Worm (Caenorhabditis elegans) whole organism, young adult: ENCODE results near the gene ints-7.

Experiments used
- B0336.3 ChIP-seq: fragments of 200-800 bp; sonication (Bioruptor generic); IDR thresholded peaks from 2 replicates; pipeline ENCODE4 v1.3.6; 2022; ENCODE audit warnings: missing genetic modification characterization, missing compliant biosample characterization
- F10E7.11 ChIP-seq: sonication (generic microtip); optimal IDR thresholded peaks from 2 replicates; lab custom pipeline; 2017; ENCODE audit warnings: mild to moderate bottlenecking, missing genetic modification characterization, moderate library complexity, missing compliant biosample characterization
- F22D6.2 ChIP-seq: sonication (generic microtip); optimal IDR thresholded peaks from 2 replicates; lab custom pipeline; 2016; ENCODE audit warnings: mild to moderate bottlenecking, missing genetic modification characterization, missing compliant biosample characterization
- F23B12.7 ChIP-seq: sonication (generic microtip); optimal IDR thresholded peaks from 2 replicates; lab custom pipeline; 2017; ENCODE audit warnings: missing genetic modification characterization, mild to moderate bottlenecking, missing compliant biosample characterization, antibody characterized with exemption, moderate library complexity; ENCODE audit not compliant: insufficient read depth
- F37B4.10 ChIP-seq: fragments of 200-800 bp; sonication (Bioruptor generic); IDR thresholded peaks from 2 replicates; pipeline ENCODE4 v1.3.6; 2022; ENCODE audit warnings: missing genetic modification characterization, missing compliant biosample characterization
- F55B11.4 ChIP-seq: sonication (generic microtip); optimal IDR thresholded peaks from 2 replicates; lab custom pipeline; 2016; ENCODE audit warnings: missing compliant biosample characterization, missing genetic modification characterization, borderline replicate concordance; ENCODE audit not compliant: insufficient read depth
- F57A8.1 ChIP-seq: fragments of 200-800 bp; sonication (Bioruptor generic); optimal IDR thresholded peaks from 2 replicates; lab custom pipeline; 2018; ENCODE audit warnings: mild to moderate bottlenecking, missing genetic modification characterization, moderate library complexity, missing compliant biosample characterization
- K11D2.4 ChIP-seq: fragments of 200-800 bp; sonication (Bioruptor generic); IDR thresholded peaks from 2 replicates; pipeline ENCODE4 v1.3.6; 2022; ENCODE audit warnings: missing genetic modification reagents, missing genetic modification characterization, missing compliant biosample characterization
- T07F8.4 ChIP-seq: sonication (generic microtip); optimal IDR thresholded peaks from 2 replicates; lab custom pipeline; 2016; ENCODE audit warnings: mild to moderate bottlenecking, missing genetic modification characterization, moderate library complexity, missing compliant biosample characterization
- T26A5.8 ChIP-seq: sonication (generic microtip); optimal IDR thresholded peaks from 2 replicates; lab custom pipeline; 2016; ENCODE audit warnings: missing genetic modification characterization, missing compliant biosample characterization
- Y53G8AR.9 ChIP-seq: fragments of 200-800 bp; sonication (Bioruptor generic); conservative IDR thresholded peaks from 2 replicates; pipeline ENCODE4 v1.3.6; 2022; ENCODE audit warnings: missing genetic modification reagents, missing genetic modification characterization, missing compliant biosample characterization
- akir-1 ChIP-seq: fragments of 200-800 bp; sonication (Bioruptor generic); optimal IDR thresholded peaks from 2 replicates; lab custom pipeline; 2018; ENCODE audit warnings: mild to moderate bottlenecking, missing genetic modification characterization, moderate library complexity, missing compliant biosample characterization
- ama-1 ChIP-seq, 3 experiments: fragments of 150-350 bp in 1 of 3; sonication (generic microtip) in 2 of 3; optimal IDR thresholded peaks; 2 replicates each; lab custom pipeline; 2014 to 2018; ENCODE audit warnings: missing biosample characterization in 2 of 3, missing genetic modification characterization in 2 of 3, missing genetic modification reagents in 2 of 3
- aptf-3 ChIP-seq: fragments of 200-800 bp; sonication (Bioruptor generic); IDR thresholded peaks from 2 replicates; pipeline ENCODE4 v1.3.6; 2022; ENCODE audit warnings: missing genetic modification characterization, missing compliant biosample characterization
- atf-7 ChIP-seq: sonication (generic microtip); optimal IDR thresholded peaks from 2 replicates; lab custom pipeline; 2017; ENCODE audit warnings: mild to moderate bottlenecking, missing genetic modification characterization, missing compliant biosample characterization
- bed-1 ChIP-seq: fragments of 200-800 bp; sonication (Bioruptor generic); IDR thresholded peaks from 2 replicates; pipeline ENCODE4 v1.3.6; 2022; ENCODE audit warnings: missing genetic modification reagents, missing genetic modification characterization, missing compliant biosample characterization
- ceh-27 ChIP-seq: fragments of 200-800 bp; sonication (Bioruptor generic); optimal IDR thresholded peaks from 2 replicates; lab custom pipeline; 2018; ENCODE audit warnings: mild to moderate bottlenecking, missing genetic modification characterization, moderate library complexity, missing compliant biosample characterization
- ceh-58 ChIP-seq: fragments of 200-800 bp; sonication (Bioruptor generic); IDR thresholded peaks from 2 replicates; pipeline ENCODE4 v1.3.6; 2022; ENCODE audit warnings: missing genetic modification characterization, missing compliant biosample characterization
- ceh-79 ChIP-seq: sonication (generic microtip); optimal IDR thresholded peaks from 2 replicates; lab custom pipeline; 2017; ENCODE audit warnings: mild to moderate bottlenecking, missing genetic modification characterization, missing compliant biosample characterization
- dpff-1 ChIP-seq: sonication (generic microtip); optimal IDR thresholded peaks from 2 replicates; lab custom pipeline; 2017; ENCODE audit warnings: mild to moderate bottlenecking, missing genetic modification characterization, missing compliant biosample characterization
- ekl-4 ChIP-seq: fragments of 200-800 bp; sonication (Bioruptor generic); IDR thresholded peaks from 2 replicates; pipeline ENCODE4 v1.3.6; 2022; ENCODE audit warnings: missing genetic modification reagents, missing genetic modification characterization, missing compliant biosample characterization
- him-1 ChIP-seq: sonication (generic microtip); optimal IDR thresholded peaks from 2 replicates; lab custom pipeline; 2016; ENCODE audit warnings: missing genotype, missing genetic modification reagents, missing genetic modification characterization, missing compliant biosample characterization
- hlh-12 ChIP-seq: sonication (generic microtip); optimal IDR thresholded peaks from 2 replicates; lab custom pipeline; 2016; ENCODE audit warnings: missing genetic modification characterization, missing compliant biosample characterization
- hmg-20 ChIP-seq: fragments of 200-800 bp; sonication (Bioruptor generic); IDR thresholded peaks from 2 replicates; pipeline ENCODE4 v1.3.6; 2022; ENCODE audit warnings: missing genetic modification reagents, missing genetic modification characterization, missing compliant biosample characterization
- lin-40 ChIP-seq: sonication (generic microtip); optimal IDR thresholded peaks from 2 replicates; lab custom pipeline; 2016; ENCODE audit warnings: missing genetic modification characterization, mild to moderate bottlenecking, missing compliant biosample characterization, missing genotype, missing genetic modification reagents
- lin-54 ChIP-seq: fragments of 200-800 bp; sonication (Bioruptor generic); optimal IDR thresholded peaks from 2 replicates; lab custom pipeline; 2018; ENCODE audit warnings: mild to moderate bottlenecking, missing genetic modification characterization, missing compliant biosample characterization
- lir-1 ChIP-seq: fragments of 200-800 bp; sonication (Bioruptor generic); conservative IDR thresholded peaks from 2 replicates; pipeline ENCODE4 v1.3.6; 2022; ENCODE audit warnings: missing genetic modification reagents, missing genetic modification characterization, missing compliant biosample characterization
- madf-3 ChIP-seq: fragments of 200-800 bp; sonication (Bioruptor generic); IDR thresholded peaks from 2 replicates; pipeline ENCODE4 v1.3.6; 2022; ENCODE audit warnings: missing genetic modification reagents, missing genetic modification characterization, missing compliant biosample characterization
- madf-6 ChIP-seq: fragments of 200-800 bp; sonication (Bioruptor generic); IDR thresholded peaks from 2 replicates; pipeline ENCODE4 v1.3.6; 2022; ENCODE audit warnings: missing genetic modification reagents, missing genetic modification characterization, missing compliant biosample characterization
- madf-8 ChIP-seq: fragments of 200-800 bp; sonication (Bioruptor generic); conservative IDR thresholded peaks from 2 replicates; pipeline ENCODE4 v1.3.6; 2022; ENCODE audit warnings: missing genetic modification reagents, missing genetic modification characterization, missing compliant biosample characterization
- mcd-1 ChIP-seq: fragments of 200-800 bp; sonication (Bioruptor generic); IDR thresholded peaks from 2 replicates; pipeline ENCODE4 v1.3.6; 2022; ENCODE audit warnings: missing genetic modification reagents, missing genetic modification characterization, missing compliant biosample characterization
- mes-4 ChIP-seq: sonication (generic microtip); optimal IDR thresholded peaks from 2 replicates; lab custom pipeline; 2016; ENCODE audit warnings: missing genotype, missing genetic modification characterization, missing compliant biosample characterization
- nfya-1 ChIP-seq: sonication (generic microtip); optimal IDR thresholded peaks from 2 replicates; lab custom pipeline; 2017; ENCODE audit warnings: antibody characterized with exemption, missing compliant biosample characterization, missing genetic modification characterization, borderline replicate concordance; ENCODE audit not compliant: insufficient read depth
- nhr-80 ChIP-seq: sonication (generic microtip); optimal IDR thresholded peaks from 2 replicates; lab custom pipeline; 2016; ENCODE audit warnings: missing genetic modification characterization, missing compliant biosample characterization
- nhr-90 ChIP-seq: sonication (generic microtip); optimal IDR thresholded peaks from 2 replicates; lab custom pipeline; 2016; ENCODE audit warnings: missing genotype, mild to moderate bottlenecking, missing genetic modification characterization, missing compliant biosample characterization
- pbrm-1 ChIP-seq: fragments of 200-800 bp; sonication (Bioruptor generic); IDR thresholded peaks from 2 replicates; pipeline ENCODE4 v1.3.6; 2022; ENCODE audit warnings: missing genetic modification reagents, missing genetic modification characterization, missing compliant biosample characterization
- rcor-1 ChIP-seq: fragments of 200-800 bp; sonication (Bioruptor generic); IDR thresholded peaks from 2 replicates; pipeline ENCODE4 v1.3.6; 2022; ENCODE audit warnings: missing genetic modification reagents, missing genetic modification characterization, missing compliant biosample characterization
- rpc-1 ChIP-seq, 2 experiments: fragments of 150-350 bp in 1 of 2; sonication (generic microtip) in 1 of 2; optimal IDR thresholded peaks; 2 replicates each; lab custom pipeline; 2014 to 2018; ENCODE audit warnings: missing biosample characterization in 1 of 2, missing genetic modification characterization in 1 of 2, missing genetic modification reagents in 1 of 2, missing genotype in 1 of 2
- snpc-1.3 ChIP-seq: sonication (generic microtip); optimal IDR thresholded peaks from 2 replicates; lab custom pipeline; 2017; ENCODE audit warnings: missing genetic modification characterization, mild to moderate bottlenecking, missing compliant biosample characterization, antibody characterized with exemption, moderate library complexity, missing genotype, missing genetic modification reagents; ENCODE audit not compliant: insufficient read depth
- snpc-4 ChIP-seq, 5 experiments: fragments of 150-350 bp in 1 of 5; sonication (generic microtip) in 4 of 5; optimal IDR thresholded peaks; 2 replicates each; lab custom pipeline; 2014 to 2018; ENCODE audit warnings: missing genetic modification characterization in 5 of 5, missing biosample characterization in 3 of 5, antibody characterized with exemption in 2 of 5, mild to moderate bottlenecking in 2 of 5, missing compliant biosample characterization in 2 of 5, missing genotype in 2 of 5, moderate library complexity in 2 of 5, missing genetic modification reagents in 1 of 5
- somi-1 ChIP-seq: fragments of 200-800 bp; sonication (Bioruptor generic); optimal IDR thresholded peaks from 2 replicates; lab custom pipeline; 2018; ENCODE audit warnings: mild to moderate bottlenecking, missing genetic modification characterization, missing compliant biosample characterization
- tbp1 ChIP-seq: fragments of 200-800 bp; sonication (Bioruptor generic); optimal IDR thresholded peaks from 2 replicates; lab custom pipeline; 2018; ENCODE audit warnings: mild to moderate bottlenecking, missing genetic modification characterization, missing compliant biosample characterization
- zfh-2 ChIP-seq: fragments of 200-800 bp; sonication (Bioruptor generic); conservative IDR thresholded peaks from 2 replicates; pipeline ENCODE4 v1.3.6; 2022; ENCODE audit warnings: missing genetic modification reagents, missing genetic modification characterization, missing compliant biosample characterization
- ztf-25 ChIP-seq: fragments of 200-800 bp; sonication (Bioruptor generic); IDR thresholded peaks from 2 replicates; pipeline ENCODE4 v1.3.6; 2022; ENCODE audit warnings: missing genetic modification reagents, missing genetic modification characterization, missing compliant biosample characterization

ints-7 gene

DNA sequence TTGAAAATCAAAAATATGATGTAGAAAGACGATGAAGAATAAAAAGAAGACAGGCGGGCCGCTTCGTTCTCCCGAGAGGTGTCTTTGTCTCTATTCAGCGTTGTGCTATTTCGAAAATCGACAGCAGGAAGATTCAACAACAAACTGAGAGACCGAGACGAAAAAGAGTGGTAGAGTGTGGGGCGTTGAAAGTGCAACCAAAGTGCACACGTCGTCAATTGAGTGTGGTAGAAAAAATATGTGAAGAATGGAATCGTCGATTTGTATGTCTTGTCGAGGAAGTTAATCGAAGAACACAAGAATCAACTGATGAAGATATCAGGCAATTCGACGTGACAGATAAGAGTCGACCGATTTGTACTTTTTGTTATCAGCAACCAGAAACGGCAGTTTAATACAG, 36.5 kb downstream of the ints-7 start (continued):
- peak; percentile 18 for TF ChIP-seq tbp1 (GFP tag; lab: Kevin White, UChicago)
- TF ChIP-seq ekl-4: peak; percentile 28; the same call in 1 of the 2 replicates
- TF ChIP-seq, all 124 proteins: peak for 13

DNA sequence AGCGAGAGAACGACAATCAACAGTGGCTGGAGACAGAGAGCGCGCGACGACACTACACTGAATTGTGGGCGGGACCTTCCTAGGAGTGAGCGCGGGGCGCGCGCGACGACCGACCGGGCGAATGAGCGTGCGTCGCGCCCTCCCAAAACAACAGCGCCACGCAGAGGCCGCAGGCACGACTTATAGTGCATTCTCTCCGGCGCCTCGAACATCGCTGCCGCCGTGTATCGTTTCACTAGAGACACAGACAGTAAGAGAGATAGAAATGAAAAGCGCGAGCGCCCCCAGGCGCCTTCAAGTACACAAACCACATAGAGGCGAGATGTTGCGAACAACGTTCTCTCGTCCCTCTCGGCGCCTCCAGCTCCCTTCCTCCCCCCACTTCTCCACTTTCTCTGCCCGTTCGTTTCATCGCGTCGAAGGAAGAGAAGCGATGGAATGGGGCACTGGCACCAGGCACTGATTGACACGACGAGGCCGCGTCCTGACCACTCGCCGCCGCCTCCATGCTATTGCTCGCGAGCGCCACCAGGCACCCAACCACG, 37.3 kb downstream of the ints-7 start:
- TF ChIP-seq pbrm-1 (GFP tag; lab: Robert Waterston, UW): 0 out of 2 replicates have a peak, but pooled peaks have one; percentile 55
- no peak for TF ChIP-seq T26A5.8 (tag; lab: Kevin White, UChicago)
- no peak for TF ChIP-seq snpc-1.3
- no peak for TF ChIP-seq snpc-4 (GFP tag; optimal IDR thresholded peaks at IDR 0.05; lab: Kevin White, UChicago)
- peak in 3 of 4 experiments; percentile 28 to 67 (median 58) for TF ChIP-seq snpc-4 (tag; optimal IDR thresholded peaks at IDR 0.05; lab: Kevin White, UChicago)
- peak; percentile 90 for TF ChIP-seq atf-7 (tag; lab: Kevin White, UChicago)
- TF ChIP-seq Y53G8AR.9 (GFP tag; lab: Robert Waterston, UW): no peak
- TF ChIP-seq madf-3 (GFP tag; lab: Robert Waterston, UW): 0 out of 2 replicates have a peak, but pooled peaks have one; percentile 36
- no peak for TF ChIP-seq him-1 (tag; lab: Kevin White, UChicago)
- peak; percentile 100 for TF ChIP-seq zfh-2 (GFP tag; lab: Robert Waterston, UW)
- no peak for TF ChIP-seq lir-1 (GFP tag; lab: Robert Waterston, UW)
- TF ChIP-seq rpc-1 (optimal IDR thresholded peaks at IDR 0.05; lab: Kevin White, UChicago): no peak
- no peak for TF ChIP-seq rpc-1 (tag; optimal IDR thresholded peaks at IDR 0.05; lab: Kevin White, UChicago)
- TF ChIP-seq nhr-90 (tag; lab: Kevin White, UChicago): peak; percentile 68
- TF ChIP-seq somi-1 (GFP tag; lab: Kevin White, UChicago): peak; percentile 77
- TF ChIP-seq akir-1 (GFP tag; lab: Kevin White, UChicago): no peak
- TF ChIP-seq rcor-1 (GFP tag; lab: Robert Waterston, UW): no peak
- no peak for TF ChIP-seq F57A8.1 (GFP tag; lab: Kevin White, UChicago)
- no peak for TF ChIP-seq ceh-79 (tag; lab: Kevin White, UChicago)
- no peak for TF ChIP-seq madf-8
- no peak for TF ChIP-seq bed-1 (GFP tag; lab: Robert Waterston, UW)
- 0 out of 2 replicates have a peak, but pooled peaks have one; percentile 12 for TF ChIP-seq F37B4.10 (GFP tag; lab: Robert Waterston, UW)
- TF ChIP-seq K11D2.4 (GFP tag; lab: Robert Waterston, UW): peak; percentile 87
- TF ChIP-seq mcd-1 (GFP tag; lab: Robert Waterston, UW): peak; percentile 73
- peak; percentile 29; the same call in 1 of the 2 replicates for TF ChIP-seq madf-6 (GFP tag; lab: Robert Waterston, UW)
- TF ChIP-seq F23B12.7 (tag; lab: Kevin White, UChicago): no peak
- peak; percentile 49 for TF ChIP-seq lin-54 (GFP tag; lab: Kevin White, UChicago)
- no peak for TF ChIP-seq ama-1 (optimal IDR thresholded peaks at IDR 0.05; lab: Kevin White, UChicago)
- TF ChIP-seq ama-1 (GFP tag; optimal IDR thresholded peaks at IDR 0.05; lab: Kevin White, UChicago): no peak
- peak; percentile 86 for TF ChIP-seq lin-40
- TF ChIP-seq aptf-3 (GFP tag; lab: Robert Waterston, UW): no peak
- TF ChIP-seq F22D6.2 (tag; lab: Kevin White, UChicago): peak; percentile 43
- no peak for TF ChIP-seq nfya-1 (tag; lab: Kevin White, UChicago)
- no peak for TF ChIP-seq F55B11.4 (tag; lab: Kevin White, UChicago)
- TF ChIP-seq T07F8.4 (tag; lab: Kevin White, UChicago): peak; percentile 24
- TF ChIP-seq nhr-80: peak; percentile 100
- no peak for TF ChIP-seq hlh-12 (tag; lab: Kevin White, UChicago)
- no peak for TF ChIP-seq ceh-58 (GFP tag; lab: Robert Waterston, UW)
- peak; percentile 39 for TF ChIP-seq tbp1 (GFP tag; lab: Kevin White, UChicago)
- no peak for TF ChIP-seq F10E7.11 (tag; lab: Kevin White, UChicago)
- TF ChIP-seq B0336.3 (GFP tag; lab: Robert Waterston, UW): peak; percentile 85
- no peak for TF ChIP-seq mes-4 (tag; lab: Kevin White, UChicago)
- TF ChIP-seq dpff-1: no peak
- TF ChIP-seq ceh-27 (GFP tag; lab: Kevin White, UChicago): peak; percentile 59
- TF ChIP-seq ztf-25: no peak
- TF ChIP-seq hmg-20 (GFP tag; lab: Robert Waterston, UW): 0 out of 2 replicates have a peak, but pooled peaks have one; percentile 44
